Fruit fly (Drosophila melanogaster): ENCODE data around the gene GILT2.

Gene GILT2

dm6 chr3R:23698835-23699234 is 20.1 kb downstream of the GILT2 start, which contains the start of gene prt:
prt (minus strand) TSS chr3R:23699027.
- no peak for TF ChIP-seq CTCF (optimal IDR thresholded peaks at IDR 0.05)
- no peak for TF ChIP-seq CG8478 (optimal IDR thresholded peaks at IDR 0.05)

dm6 chr3R:23700304-23700767 is 21.6 kb downstream of the GILT2 start, which contains the start of the genes CG31468 and Gba1a:
CG31468 (minus strand) TSS chr3R:23700354.
Gba1a (plus strand) TSS chr3R:23700621.
- TF ChIP-seq CTCF (optimal IDR thresholded peaks at IDR 0.05) (no peak), CG8478 (optimal IDR thresholded peaks at IDR 0.05) (no peak)

- TF ChIP-seq CG8478 (optimal IDR thresholded peaks at IDR 0.05): no peak
- no peak for TF ChIP-seq CTCF (optimal IDR thresholded peaks at IDR 0.05)
These were observed 23.8 kb downstream of the GILT2 start, which contains the start of gene Qsox4 for dm6 chr3R:23702461-23702860. Qsox4 (plus strand) TSS chr3R:23702761.

- TF ChIP-seq CG8478 (optimal IDR thresholded peaks at IDR 0.05) (no peak), CTCF (optimal IDR thresholded peaks at IDR 0.05) (no peak)
These were observed 25.8 kb downstream of the GILT2 start, which contains the start of gene Gba1b for dm6 chr3R:23704383-23705033. Gba1b (plus strand) TSS chr3R:23704804.

dm6 chr3R:23709508-23710208 is 31.0 kb downstream of the GILT2 start, which contains the start of gene CG10301:
CG10301 (plus strand) TSS chr3R:23710158.
- TF ChIP-seq CG8478 (optimal IDR thresholded peaks at IDR 0.05): no peak
- TF ChIP-seq CTCF (optimal IDR thresholded peaks at IDR 0.05): no peak

dm6 chr3R:23711195-23711594 is 32.5 kb downstream of the GILT2 start, which contains the start of gene CG10300:
CG10300 (plus strand) TSS chr3R:23711527.
- TF ChIP-seq CG8478 (optimal IDR thresholded peaks at IDR 0.05) (no peak), CTCF (optimal IDR thresholded peaks at IDR 0.05) (no peak)

dm6 chr3R:23713901-23714300 is 35.2 kb downstream of the GILT2 start:
- TF ChIP-seq CTCF (optimal IDR thresholded peaks at IDR 0.05): no peak
- TF ChIP-seq CG8478 (optimal IDR thresholded peaks at IDR 0.05): no peak

- no peak for TF ChIP-seq CTCF (optimal IDR thresholded peaks at IDR 0.05)
- no peak for TF ChIP-seq CG8478 (optimal IDR thresholded peaks at IDR 0.05)
These were observed 36.2 kb downstream of the GILT2 start for dm6 chr3R:23714852-23715251.

dm6 chr3R:23718297-23718941 is 39.7 kb downstream of the GILT2 start, which contains the start of gene nau:
nau (minus strand) TSS chr3R:23718357.
- no peak for TF ChIP-seq CG8478 (optimal IDR thresholded peaks at IDR 0.05)
- TF ChIP-seq CTCF (optimal IDR thresholded peaks at IDR 0.05): no peak

dm6 chr3R:23721525-23721924 is 42.8 kb downstream of the GILT2 start, which contains the start of gene CG10232:
CG10232 (minus strand) TSS chr3R:23721625.
- TF ChIP-seq CTCF (optimal IDR thresholded peaks at IDR 0.05): no peak

- no peak for TF ChIP-seq CG8478 (optimal IDR thresholded peaks at IDR 0.05)
- TF ChIP-seq CTCF (optimal IDR thresholded peaks at IDR 0.05): peak; percentile 54 to 90
These were observed 43.2 kb downstream of the GILT2 start for dm6 chr3R:23721936-23722335.

dm6 chr3R:23722680-23723372 is 44.1 kb downstream of the GILT2 start, which contains the start of gene CG10365:
CG10365 (plus strand) TSS chr3R:23723331.
- TF ChIP-seq CTCF (optimal IDR thresholded peaks at IDR 0.05) (no peak), CG8478 (optimal IDR thresholded peaks at IDR 0.05) (no peak)

- TF ChIP-seq CG8478 (optimal IDR thresholded peaks at IDR 0.05) (no peak), CTCF (optimal IDR thresholded peaks at IDR 0.05) (no peak)
These were observed 44.8 kb downstream of the GILT2 start for dm6 chr3R:23723381-23724034.

Data from S2 (cell line).